Worm (Caenorhabditis elegans): ENCODE measurements around the gene T28A8.2.

ce11 chrIII:13484024-13484423 is 11.4 kb downstream of the T28A8.2 start, which contains the start of gene acc-4:
- TF ChIP-seq nhr-237 (tag; optimal IDR thresholded peaks at IDR 0.05) (no peak), nhr-11 (tag; optimal IDR thresholded peaks at IDR 0.05) (no peak), ceh-28 (tag; optimal IDR thresholded peaks at IDR 0.05) (no peak), lin-39 (tag; optimal IDR thresholded peaks at IDR 0.05) (no peak)
